Fruit fly (Drosophila melanogaster) whole organism, wandering third instar larva: ENCODE measurements around the gene CG31680.
A peak's percentile ranks its signal among the peaks of the same experiment; 100 is the strongest.

Experiments
- Abd-B ChIP-seq: fragments of >200 bp; optimal IDR thresholded peaks from 2 replicates; lab custom pipeline; 2017; ENCODE audit warnings: missing biosample characterization, missing genetic modification characterization
- CG32264 ChIP-seq: fragments of 200-800 bp; sonication (Bioruptor generic); optimal IDR thresholded peaks from 2 replicates; lab custom pipeline; 2016; ENCODE audit warnings: missing biosample characterization, missing genetic modification characterization
- CG9705 ChIP-seq: fragments of 200-800 bp; sonication (Bioruptor generic); optimal IDR thresholded peaks from 2 replicates; lab custom pipeline; 2018; ENCODE audit warnings: missing biosample characterization, mild to moderate bottlenecking, missing genetic modification characterization
- CrebA ChIP-seq: fragments of 200-800 bp; sonication (Bioruptor generic); optimal IDR thresholded peaks from 2 replicates; lab custom pipeline; 2016; ENCODE audit warnings: missing biosample characterization, mild to moderate bottlenecking, missing genetic modification characterization, borderline replicate concordance
- Dfd ChIP-seq: fragments of >200 bp; optimal IDR thresholded peaks from 2 replicates; lab custom pipeline; 2017; ENCODE audit warnings: missing biosample characterization, missing genetic modification characterization
- Dif ChIP-seq: fragments of 200-275, 200-300 bp; sonication (Bioruptor generic); optimal IDR thresholded peaks from 2 replicates; lab custom pipeline; 2018; ENCODE audit warnings: missing biosample characterization, missing genetic modification characterization; ENCODE audit not compliant: partially characterized antibody
- GATAd ChIP-seq: sonication (Bioruptor generic); optimal IDR thresholded peaks from 2 replicates; lab custom pipeline; 2016; ENCODE audit warnings: missing biosample characterization, missing genetic modification characterization
- HLH106 ChIP-seq: fragments of 200-800 bp; optimal IDR thresholded peaks from 3 replicates; lab custom pipeline; 2019; ENCODE audit warnings: missing biosample characterization, mild to moderate bottlenecking, missing genetic modification characterization, moderate library complexity
- Hnf4 ChIP-seq: fragments of 200-800 bp; sonication (Bioruptor generic); optimal IDR thresholded peaks from 2 replicates; lab custom pipeline; 2016; ENCODE audit warnings: missing biosample characterization, mild to moderate bottlenecking, missing genetic modification characterization
- Hr78 ChIP-seq: fragments of >200 bp; optimal IDR thresholded peaks from 2 replicates; lab custom pipeline; 2017; ENCODE audit warnings: missing biosample characterization, missing genetic modification characterization
- Hr83 ChIP-seq: fragments of 200-300 bp; sonication (Bioruptor generic); optimal IDR thresholded peaks from 2 replicates; lab custom pipeline; 2016; ENCODE audit warnings: missing biosample characterization, mild to moderate bottlenecking, missing genetic modification characterization, moderate library complexity; ENCODE audit not compliant: poor library complexity, severe bottlenecking
- Jra ChIP-seq: sonication (Bioruptor generic); optimal IDR thresholded peaks from 2 replicates; lab custom pipeline; 2016; ENCODE audit warnings: missing biosample characterization, missing genetic modification characterization
- Mio ChIP-seq: sonication (Bioruptor generic); optimal IDR thresholded peaks from 2 replicates; lab custom pipeline; 2016; ENCODE audit warnings: missing biosample characterization, missing genetic modification characterization
- Myc ChIP-seq: fragments of >200 bp; optimal IDR thresholded peaks from 2 replicates; lab custom pipeline; 2017
- N ChIP-seq: fragments of >200 bp; optimal IDR thresholded peaks from 2 replicates; lab custom pipeline; 2018; ENCODE audit warnings: missing biosample characterization, missing external identifiers, missing genetic modification characterization
- OdsH ChIP-seq: fragments of 200-800 bp; sonication (Bioruptor generic); optimal IDR thresholded peaks from 2 replicates; lab custom pipeline; 2016; ENCODE audit warnings: missing biosample characterization, mild to moderate bottlenecking, missing genetic modification characterization
- Rel ChIP-seq, 2 experiments: fragments of 200-800 bp; sonication (Bioruptor generic) in 1 of 2; optimal IDR thresholded peaks; 2 replicates in 1 of 2; 3 replicates in 1 of 2; lab custom pipeline; 2016 to 2019; ENCODE audit warnings: mild to moderate bottlenecking in 2 of 2, missing biosample characterization in 2 of 2, missing genetic modification characterization in 2 of 2, moderate library complexity in 1 of 2
- Sp1 ChIP-seq: fragments of 200-800 bp; sonication (Bioruptor generic); optimal IDR thresholded peaks from 3 replicates; lab custom pipeline; 2019; ENCODE audit warnings: missing biosample characterization, mild to moderate bottlenecking, missing genetic modification characterization, moderate library complexity
- Vsx2 ChIP-seq: fragments of 200-300, 225-300 bp; sonication (Bioruptor generic); optimal IDR thresholded peaks from 2 replicates; lab custom pipeline; 2018; ENCODE audit warnings: missing biosample characterization, missing genetic modification characterization; ENCODE audit not compliant: partially characterized antibody
- br ChIP-seq: fragments of 200-800 bp; sonication (Bioruptor generic); optimal IDR thresholded peaks from 2 replicates; lab custom pipeline; 2016; ENCODE audit warnings: missing biosample characterization, missing genetic modification characterization
- brk ChIP-seq: fragments of 200-800 bp; sonication (Bioruptor generic); optimal IDR thresholded peaks from 2 replicates; lab custom pipeline; 2016; ENCODE audit warnings: missing biosample characterization, mild to moderate bottlenecking, missing genetic modification characterization
- dl ChIP-seq, 2 experiments: fragments of 175-275, 200-275 bp in 1 of 2; fragments of 200-275 bp in 1 of 2; sonication (Bioruptor generic); optimal IDR thresholded peaks; lab custom pipeline; 2018; ENCODE audit warnings: mild to moderate bottlenecking in 2 of 2, missing biosample characterization in 2 of 2, missing genetic modification characterization in 2 of 2, moderate library complexity in 2 of 2; ENCODE audit not compliant: partially characterized antibody in 2 of 2, insufficient read depth in 1 of 2
- dmrt93B ChIP-seq: fragments of 200-800 bp; sonication (Bioruptor generic); optimal IDR thresholded peaks from 2 replicates; lab custom pipeline; 2018; ENCODE audit warnings: missing biosample characterization, mild to moderate bottlenecking, missing genetic modification characterization
- dsf ChIP-seq: sonication (Bioruptor generic); optimal IDR thresholded peaks from 2 replicates; lab custom pipeline; 2016; ENCODE audit warnings: missing biosample characterization, missing genetic modification characterization, borderline replicate concordance
- ey ChIP-seq: fragments of 200-800 bp; sonication (Bioruptor generic); optimal IDR thresholded peaks from 2 replicates; lab custom pipeline; 2016; ENCODE audit warnings: missing biosample characterization, missing genetic modification characterization
- foxo ChIP-seq, 2 experiments: fragments of 200-800 bp; sonication (Bioruptor generic); optimal IDR thresholded peaks; 2 replicates in 1 of 2; 3 replicates in 1 of 2; lab custom pipeline; 2016 to 2017; ENCODE audit warnings: missing biosample characterization in 2 of 2, missing genetic modification characterization in 2 of 2
- fru ChIP-seq: fragments of 200-800 bp; sonication (Bioruptor generic); optimal IDR thresholded peaks from 3 replicates; lab custom pipeline; 2016; ENCODE audit warnings: missing biosample characterization, mild to moderate bottlenecking, missing genetic modification characterization
- h ChIP-seq: fragments of 200-800 bp; sonication (Bioruptor generic); optimal IDR thresholded peaks from 3 replicates; lab custom pipeline; 2016; ENCODE audit warnings: missing biosample characterization, mild to moderate bottlenecking, missing genetic modification characterization
- jim ChIP-seq: fragments of 175-275, 200-325 bp; sonication (Bioruptor generic); optimal IDR thresholded peaks from 2 replicates; lab custom pipeline; 2016; ENCODE audit warnings: missing biosample characterization, mild to moderate bottlenecking, missing genetic modification characterization
- lola ChIP-seq: fragments of >200 bp; optimal IDR thresholded peaks from 2 replicates; lab custom pipeline; 2017; ENCODE audit warnings: missing biosample characterization, missing genetic modification characterization
- pan ChIP-seq: fragments of >200 bp; optimal IDR thresholded peaks from 2 replicates; lab custom pipeline; 2017
- psq ChIP-seq: fragments of 200-800 bp; sonication (Bioruptor generic); optimal IDR thresholded peaks from 3 replicates; lab custom pipeline; 2017; ENCODE audit warnings: missing biosample characterization, mild to moderate bottlenecking, missing genetic modification characterization, moderate library complexity
- rgr ChIP-seq: fragments of 200-800 bp; sonication (Bioruptor generic); optimal IDR thresholded peaks from 3 replicates; lab custom pipeline; 2016; ENCODE audit warnings: missing biosample characterization, mild to moderate bottlenecking, missing genetic modification characterization
- sage ChIP-seq: fragments of 200-800 bp; sonication (Bioruptor generic); optimal IDR thresholded peaks from 2 replicates; lab custom pipeline; 2016; ENCODE audit warnings: missing biosample characterization, mild to moderate bottlenecking, missing genetic modification characterization
- sv ChIP-seq: fragments of 200-800 bp; sonication (Bioruptor generic); optimal IDR thresholded peaks from 3 replicates; lab custom pipeline; 2016; ENCODE audit warnings: missing biosample characterization, missing genetic modification characterization
- tai ChIP-seq: sonication (Bioruptor generic); optimal IDR thresholded peaks from 2 replicates; lab custom pipeline; 2016; ENCODE audit warnings: missing biosample characterization, missing genetic modification characterization
- usp ChIP-seq: fragments of >200 bp; optimal IDR thresholded peaks from 2 replicates; lab custom pipeline; 2017; ENCODE audit warnings: missing biosample characterization, missing genetic modification characterization
- woc ChIP-seq: sonication (Bioruptor generic); optimal IDR thresholded peaks from 2 replicates; lab custom pipeline; 2016; ENCODE audit warnings: missing biosample characterization, mild to moderate bottlenecking, missing genetic modification characterization

The CG31680 gene

dm6 chr2L:20681648-20682098 is 41.8 kb downstream of the CG31680 start, which contains the start of gene Cen:
TSS of gene Cen (minus strand) at chr2L:20681846.
- no peak for TF ChIP-seq sv (GFP tag; lab: Kevin White, UChicago)
- TF ChIP-seq Jra: peak; percentile 13
- TF ChIP-seq Myc: no peak
- peak; percentile 50 for TF ChIP-seq HLH106
- no peak for TF ChIP-seq jim (GFP tag; lab: Kevin White, UChicago)
- no peak for TF ChIP-seq OdsH (GFP tag; lab: Kevin White, UChicago)
- peak; percentile 5 for TF ChIP-seq Hr83 (GFP tag; lab: Kevin White, UChicago)
- no peak for TF ChIP-seq N (GFP tag; lab: Kevin White, UChicago)
- peak; percentile 43 for TF ChIP-seq sage (GFP tag; lab: Kevin White, UChicago)
- peak; percentile 57 for TF ChIP-seq ey (GFP tag; lab: Kevin White, UChicago)
- no peak for TF ChIP-seq dl (GFP tag; optimal IDR thresholded peaks at IDR 0.05; lab: Kevin White, UChicago; ENCODE audit: insufficient read depth in 1 of 2, partially characterized antibody in 2 of 2)
- peak; percentile 28 for TF ChIP-seq GATAd
- TF ChIP-seq dsf (GFP tag; lab: Kevin White, UChicago): no peak
- TF ChIP-seq CrebA (GFP tag; lab: Kevin White, UChicago): no peak
- TF ChIP-seq h (GFP tag; lab: Kevin White, UChicago): no peak
- TF ChIP-seq Dif (GFP tag; lab: Kevin White, UChicago): no peak
- no peak for TF ChIP-seq br (GFP tag; lab: Kevin White, UChicago)
- no peak for TF ChIP-seq woc (GFP tag; lab: Kevin White, UChicago)
- TF ChIP-seq brk (GFP tag; lab: Kevin White, UChicago): no peak
- TF ChIP-seq Rel (GFP tag; optimal IDR thresholded peaks at IDR 0.05; lab: Kevin White, UChicago): no peak
- no peak for TF ChIP-seq Rel (tag; optimal IDR thresholded peaks at IDR 0.05; lab: Kevin White, UChicago)
- TF ChIP-seq fru: no peak
- TF ChIP-seq Abd-B (GFP tag; lab: Kevin White, UChicago): no peak
- TF ChIP-seq Vsx2 (GFP tag; lab: Kevin White, UChicago): no peak
- no peak for TF ChIP-seq lola (GFP tag; lab: Kevin White, UChicago)
- no peak for TF ChIP-seq Sp1 (GFP tag; lab: Kevin White, UChicago)
- TF ChIP-seq usp: no peak
- TF ChIP-seq Dfd: no peak
- no peak for TF ChIP-seq CG32264 (GFP tag; lab: Kevin White, UChicago)
- peak in 1 of 2 experiments; percentile 65 for TF ChIP-seq foxo (GFP tag; optimal IDR thresholded peaks at IDR 0.05; lab: Kevin White, UChicago)
- no peak for TF ChIP-seq Hr78
- TF ChIP-seq CG9705 (GFP tag; lab: Kevin White, UChicago): no peak
- no peak for TF ChIP-seq tai (GFP tag; lab: Kevin White, UChicago)
- TF ChIP-seq rgr (GFP tag; lab: Kevin White, UChicago): peak; percentile 55
- TF ChIP-seq pan (lab: Kevin White, UChicago): no peak
- TF ChIP-seq dmrt93B (GFP tag; lab: Kevin White, UChicago): no peak
- no peak for TF ChIP-seq Mio
- peak; percentile 57 for TF ChIP-seq Hnf4 (GFP tag; lab: Kevin White, UChicago)
- peak; percentile 51 for TF ChIP-seq psq (GFP tag; lab: Kevin White, UChicago)

DNA sequence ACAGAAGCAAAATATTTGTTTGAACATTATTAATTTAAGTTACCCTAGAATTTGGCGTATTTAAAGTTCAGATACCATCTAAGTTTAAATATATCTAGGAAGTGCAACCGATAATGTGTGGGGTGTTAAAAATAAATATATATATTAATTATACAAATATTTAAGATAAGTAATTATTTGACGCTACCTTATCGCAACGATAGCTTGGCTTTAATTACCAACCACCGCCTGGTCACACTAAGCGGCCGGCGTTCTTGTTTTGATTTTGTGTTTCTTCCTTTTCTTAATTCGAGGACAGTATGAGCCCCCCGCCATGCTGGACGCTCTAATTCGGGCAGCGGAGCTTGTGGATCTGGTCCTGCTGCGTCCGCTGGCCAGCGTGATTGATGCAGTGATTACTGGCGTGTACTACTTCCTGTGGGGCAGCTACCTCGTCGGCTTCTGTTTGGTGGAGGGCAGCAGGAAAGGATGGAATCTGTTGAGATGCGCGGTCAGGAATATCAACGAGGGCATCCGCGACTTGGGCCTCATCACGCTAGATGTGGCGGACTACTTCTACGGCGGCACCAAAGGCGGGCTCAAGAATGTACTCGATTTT is 42.3 kb downstream of the CG31680 start, which contains the start of gene CG2617:
Gene CG2617 (plus strand): TSS at position 233 of the 598 bp plus-strand sequence.
- no peak for TF ChIP-seq OdsH (GFP tag; lab: Kevin White, UChicago)
- peak; percentile 26 for TF ChIP-seq psq (GFP tag; lab: Kevin White, UChicago)
- TF ChIP-seq dsf (GFP tag; lab: Kevin White, UChicago): no peak
- TF ChIP-seq h (GFP tag; lab: Kevin White, UChicago): no peak
